Fruit fly (Drosophila melanogaster) whole organism, embryonic: ENCODE measurements around the gene bumpel.

ENCODE experiments used
- Awh ChIP-seq: fragments of 200-800 bp; sonication (Bioruptor generic); IDR thresholded peaks from 2 replicates; pipeline ENCODE4, ENCODE4 v1.3.6; 2022; ENCODE audit warnings: missing biosample characterization, missing genetic modification characterization
- BEAF-32 ChIP-seq: fragments of 200-800 bp; sonication (Bioruptor generic); optimal IDR thresholded peaks from 3 replicates; lab custom pipeline; 2017; ENCODE audit warnings: missing biosample characterization, missing genetic modification characterization, mild to moderate bottlenecking, moderate library complexity, missing genetic modification reagents
- CG11723 ChIP-seq: fragments of 200-800 bp; sonication (Bioruptor generic); optimal IDR thresholded peaks from 2 replicates; lab custom pipeline; 2017; ENCODE audit warnings: missing biosample characterization, mild to moderate bottlenecking, missing genetic modification characterization
- CG13424 ChIP-seq: fragments of 200-800 bp; sonication (Bioruptor generic); optimal IDR thresholded peaks from 2 replicates; lab custom pipeline; 2019; ENCODE audit warnings: missing biosample characterization, mild to moderate bottlenecking, missing genetic modification characterization, moderate library complexity
- CG13624 ChIP-seq: fragments of 200-800 bp; sonication (Bioruptor generic); optimal IDR thresholded peaks from 2 replicates; lab custom pipeline; 2016; ENCODE audit warnings: missing biosample characterization, missing genetic modification characterization
- CG13775 ChIP-seq: fragments of 200-800 bp; sonication (Bioruptor generic); optimal IDR thresholded peaks from 3 replicates; lab custom pipeline; 2017; ENCODE audit warnings: missing biosample characterization, mild to moderate bottlenecking, missing genetic modification characterization
- CG15514 ChIP-seq: fragments of 200-800 bp; sonication (Bioruptor generic); optimal IDR thresholded peaks from 3 replicates; lab custom pipeline; 2017; ENCODE audit warnings: missing biosample characterization, missing genetic modification characterization, mild to moderate bottlenecking, moderate library complexity, missing genetic modification reagents
- CG1603 ChIP-seq: fragments of 200-800 bp; sonication (Bioruptor generic); optimal IDR thresholded peaks from 2 replicates; lab custom pipeline; 2019; ENCODE audit warnings: missing biosample characterization, mild to moderate bottlenecking, missing genetic modification characterization, moderate library complexity
- CG16815 ChIP-seq: fragments of 200-800 bp; sonication (Bioruptor generic); optimal IDR thresholded peaks from 3 replicates; lab custom pipeline; 2017; ENCODE audit warnings: missing biosample characterization, mild to moderate bottlenecking, missing genetic modification characterization
- CG17328 ChIP-seq: fragments of 200-800 bp; sonication (Bioruptor generic); IDR thresholded peaks from 2 replicates; pipeline ENCODE4 v1.3.6; 2022; ENCODE audit warnings: missing biosample characterization, missing genetic modification characterization
- CG31388 ChIP-seq: fragments of 200-800 bp; sonication (Bioruptor generic); optimal IDR thresholded peaks from 2 replicates; lab custom pipeline; 2016; ENCODE audit warnings: missing biosample characterization, missing genetic modification characterization
- CG33557 ChIP-seq: fragments of 200-800 bp; sonication (Bioruptor generic); optimal IDR thresholded peaks from 2 replicates; lab custom pipeline; 2019; ENCODE audit warnings: missing biosample characterization, mild to moderate bottlenecking, missing genetic modification characterization, moderate library complexity
- CG5245 ChIP-seq: fragments of 200-800 bp; sonication (Bioruptor generic); optimal IDR thresholded peaks from 3 replicates; lab custom pipeline; 2016; ENCODE audit warnings: missing biosample characterization, missing genetic modification characterization
- CG8359 ChIP-seq: fragments of 200-800 bp; sonication (Bioruptor generic); optimal IDR thresholded peaks from 2 replicates; lab custom pipeline; 2017; ENCODE audit warnings: missing biosample characterization, mild to moderate bottlenecking, missing genetic modification characterization, borderline replicate concordance
- CG8924 ChIP-seq: fragments of 200-800 bp; optimal IDR thresholded peaks from 3 replicates; lab custom pipeline; 2019; ENCODE audit warnings: missing biosample characterization, mild to moderate bottlenecking, missing genetic modification characterization, moderate library complexity
- CG9437 ChIP-seq: fragments of 200-800 bp; sonication (Bioruptor generic); optimal IDR thresholded peaks from 2 replicates; lab custom pipeline; 2018; ENCODE audit warnings: missing biosample characterization, mild to moderate bottlenecking, missing genetic modification characterization
- D19B ChIP-seq: fragments of 200-800 bp; sonication (Bioruptor generic); optimal IDR thresholded peaks from 2 replicates; lab custom pipeline; 2017; ENCODE audit warnings: missing biosample characterization, mild to moderate bottlenecking, missing genetic modification characterization
- Dad ChIP-seq: fragments of 200-800 bp; sonication (Bioruptor generic); optimal IDR thresholded peaks from 3 replicates; lab custom pipeline; 2016; ENCODE audit warnings: missing biosample characterization, missing genetic modification characterization
- Dek ChIP-seq: fragments of 200-800 bp; sonication (Bioruptor generic); optimal IDR thresholded peaks from 3 replicates; lab custom pipeline; 2019; ENCODE audit warnings: missing biosample characterization, mild to moderate bottlenecking, missing genetic modification characterization, moderate library complexity
- E2f1 ChIP-seq: fragments of 200-800 bp; sonication (Bioruptor generic); IDR thresholded peaks from 2 replicates; pipeline ENCODE4 v1.3.6; 2022; ENCODE audit warnings: missing biosample characterization, missing genetic modification characterization
- Elba2 ChIP-seq: fragments of 200-800 bp; sonication (Bioruptor generic); optimal IDR thresholded peaks from 3 replicates; lab custom pipeline; 2016; ENCODE audit warnings: missing biosample characterization, missing genetic modification characterization
- HLH54F ChIP-seq: fragments of 200-800 bp; sonication (Bioruptor generic); optimal IDR thresholded peaks from 3 replicates; lab custom pipeline; 2016; ENCODE audit warnings: missing biosample characterization, missing genetic modification characterization
- HmgD ChIP-seq: fragments of 200-800 bp; sonication (Bioruptor generic); optimal IDR thresholded peaks from 3 replicates; lab custom pipeline; 2016; ENCODE audit warnings: missing biosample characterization, missing genetic modification characterization
- Hr3 ChIP-seq: fragments of 200-800 bp; sonication (Bioruptor generic); optimal IDR thresholded peaks from 3 replicates; lab custom pipeline; 2016; ENCODE audit warnings: missing biosample characterization, missing genetic modification characterization
- Hsf ChIP-seq: fragments of 200-800 bp; sonication (Bioruptor generic); optimal IDR thresholded peaks from 3 replicates; lab custom pipeline; 2016; ENCODE audit warnings: missing biosample characterization, missing genetic modification characterization
- NFAT ChIP-seq: fragments of 200-800 bp; sonication (Bioruptor generic); IDR thresholded peaks from 2 replicates; pipeline ENCODE4 v1.3.6; 2022; ENCODE audit warnings: missing biosample characterization, missing genetic modification characterization
- Oaz ChIP-seq: fragments of 200-800 bp; sonication (Bioruptor generic); IDR thresholded peaks from 2 replicates; pipeline ENCODE4 v1.3.6; 2022; ENCODE audit warnings: missing biosample characterization, missing genetic modification characterization
- Optix ChIP-seq: fragments of 200-800 bp; sonication (Bioruptor generic); IDR thresholded peaks from 3 replicates; pipeline ENCODE4 v1.3.6; 2022; ENCODE audit warnings: missing biosample characterization, missing genetic modification characterization
- Rfx ChIP-seq: fragments of 200-800 bp; sonication (Bioruptor generic); IDR thresholded peaks from 2 replicates; pipeline ENCODE4 v1.3.6; 2022; ENCODE audit warnings: missing biosample characterization, missing genetic modification characterization
- Spps ChIP-seq: fragments of 200-800 bp; sonication (Bioruptor generic); optimal IDR thresholded peaks from 2 replicates; lab custom pipeline; 2018; ENCODE audit warnings: missing biosample characterization, mild to moderate bottlenecking, missing genetic modification characterization
- Vsx1 ChIP-seq: fragments of 200-800 bp; sonication (Bioruptor generic); optimal IDR thresholded peaks from 2 replicates; lab custom pipeline; 2017; ENCODE audit warnings: missing biosample characterization, mild to moderate bottlenecking, missing genetic modification characterization, missing genetic modification reagents
- al ChIP-seq: fragments of 200-800 bp; sonication (Bioruptor generic); IDR thresholded peaks from 2 replicates; pipeline ENCODE4 v1.3.6; 2022; ENCODE audit warnings: missing biosample characterization, missing genetic modification characterization
- amos ChIP-seq: fragments of 200-800 bp; sonication (Bioruptor generic); IDR thresholded peaks from 2 replicates; pipeline ENCODE4 v1.3.6; 2022; ENCODE audit warnings: missing biosample characterization, missing genetic modification characterization; ENCODE audit not compliant: partially characterized antibody
- ato ChIP-seq: fragments of 200-800 bp; sonication (Bioruptor generic); IDR thresholded peaks from 2 replicates; pipeline ENCODE4 v1.3.6; 2022; ENCODE audit warnings: missing biosample characterization, missing genetic modification characterization; ENCODE audit not compliant: partially characterized antibody
- cad ChIP-seq: fragments of >200 bp; optimal IDR thresholded peaks from 2 replicates; lab custom pipeline; 2017; ENCODE audit warnings: missing biosample characterization, missing genetic modification characterization
- dm ChIP-seq: fragments of 200-800 bp; sonication (Bioruptor generic); optimal IDR thresholded peaks from 3 replicates; lab custom pipeline; 2016; ENCODE audit warnings: missing biosample characterization, missing genetic modification characterization
- dmrt11E ChIP-seq: fragments of 200-800 bp; sonication (Bioruptor generic); optimal IDR thresholded peaks from 3 replicates; lab custom pipeline; 2018; ENCODE audit warnings: missing biosample characterization, mild to moderate bottlenecking, missing genetic modification characterization, moderate library complexity
- gsb-n ChIP-seq: fragments of 200-800 bp; sonication (Bioruptor generic); optimal IDR thresholded peaks from 3 replicates; lab custom pipeline; 2018; ENCODE audit warnings: missing biosample characterization, mild to moderate bottlenecking, missing genetic modification characterization
- hbn ChIP-seq: fragments of 200-800 bp; sonication (Bioruptor generic); IDR thresholded peaks from 2 replicates; pipeline ENCODE4 v1.3.6; 2022; ENCODE audit warnings: missing biosample characterization, missing genetic modification characterization; ENCODE audit not compliant: partially characterized antibody
- jing ChIP-seq: fragments of 200-800 bp; sonication (Bioruptor generic); optimal IDR thresholded peaks from 2 replicates; lab custom pipeline; 2018; ENCODE audit warnings: missing biosample characterization, mild to moderate bottlenecking, missing genetic modification characterization
- ken ChIP-seq: fragments of 200-800 bp; sonication (Bioruptor generic); IDR thresholded peaks from 3 replicates; pipeline ENCODE4 v1.3.6; 2022; ENCODE audit warnings: missing biosample characterization, missing genetic modification characterization
- seq ChIP-seq: fragments of 200-800 bp; sonication (Bioruptor generic); IDR thresholded peaks from 2 replicates; pipeline ENCODE4 v1.3.6; 2022; ENCODE audit warnings: missing biosample characterization, missing genetic modification characterization
- slp2 ChIP-seq: fragments of 200-800 bp; sonication (Bioruptor generic); optimal IDR thresholded peaks from 2 replicates; lab custom pipeline; 2016; ENCODE audit warnings: missing biosample characterization, missing genetic modification characterization
- tin ChIP-seq: fragments of 200-800 bp; sonication (Bioruptor generic); optimal IDR thresholded peaks from 3 replicates; lab custom pipeline; 2016; ENCODE audit warnings: missing biosample characterization, missing genetic modification characterization
- trh ChIP-seq: fragments of 200-800 bp; sonication (Bioruptor generic); optimal IDR thresholded peaks from 2 replicates; lab custom pipeline; 2016; ENCODE audit warnings: missing biosample characterization, missing genetic modification characterization
- unc-4 ChIP-seq: fragments of 200-800 bp; sonication (Bioruptor generic); IDR thresholded peaks from 2 replicates; pipeline ENCODE4 v1.3.6; 2022; ENCODE audit warnings: missing biosample characterization, missing genetic modification characterization; ENCODE audit not compliant: partially characterized antibody
- usp ChIP-seq: fragments of >200 bp; optimal IDR thresholded peaks from 2 replicates; lab custom pipeline; 2017; ENCODE audit warnings: missing biosample characterization, missing genetic modification characterization
- vnd ChIP-seq: fragments of 200-800 bp; sonication (Bioruptor generic); IDR thresholded peaks from 3 replicates; pipeline ENCODE4 v1.3.6; 2022; ENCODE audit warnings: missing biosample characterization, missing genetic modification characterization; ENCODE audit not compliant: partially characterized antibody
- wdn ChIP-seq: fragments of 200-800 bp; sonication (Bioruptor generic); IDR thresholded peaks from 2 replicates; pipeline ENCODE4 v1.3.6; 2022; ENCODE audit warnings: missing biosample characterization, missing genetic modification characterization
- yki ChIP-seq: fragments of >200 bp; optimal IDR thresholded peaks from 3 replicates; lab custom pipeline; 2018
- zf30C ChIP-seq: fragments of 200-800 bp; sonication (Bioruptor generic); optimal IDR thresholded peaks from 3 replicates; lab custom pipeline; 2018; ENCODE audit warnings: missing biosample characterization, mild to moderate bottlenecking, missing genetic modification characterization

The bumpel gene

dm6 chr3R:11421643-11422122 lies 3.2 kb upstream of the bumpel start, which contains the start of the genes ninaG and Sptz (continued):
- TF ChIP-seq D19B (GFP tag; lab: Kevin White, UChicago) (peak; percentile 76), Hr3 (GFP tag; lab: Kevin White, UChicago) (peak; percentile 95), dmrt11E (tag; lab: Kevin White, UChicago) (peak; percentile 94), wdn (peak; percentile 83), CG8359 (GFP tag; lab: Kevin White, UChicago) (peak; percentile 56), CG11723 (peak; percentile 87), seq (GFP tag; lab: Robert Waterston, UW) (peak; percentile 86), zf30C (no peak), Optix (GFP tag; lab: Robert Waterston, UW) (peak; percentile 96), CG33557 (GFP tag; lab: Kevin White, UChicago) (peak; percentile 79), ken (GFP tag; lab: Robert Waterston, UW) (peak; percentile 96), HLH54F (GFP tag; lab: Kevin White, UChicago) (peak; percentile 97), CG13775 (GFP tag; lab: Kevin White, UChicago) (peak; percentile 94), CG13424 (tag; lab: Kevin White, UChicago) (peak; percentile 92), Awh (GFP tag; lab: Robert Waterston, UW) (peak; percentile 88), hbn (GFP tag; lab: Robert Waterston, UW) (peak; percentile 34; the same call in 1 of the 2 replicates), slp2 (peak; percentile 90), CG5245 (peak; percentile 89), CG16815 (peak; percentile 91), Dad (GFP tag; lab: Kevin White, UChicago) (peak; percentile 93), Oaz (GFP tag; lab: Robert Waterston, UW) (peak; percentile 84), dm (peak; percentile 88), CG17328 (GFP tag; lab: Robert Waterston, UW) (peak; percentile 93), CG9437 (GFP tag; lab: Kevin White, UChicago) (peak; percentile 73), Elba2 (GFP tag; lab: Kevin White, UChicago) (peak; percentile 80), BEAF-32 (peak; percentile 69), vnd (GFP tag; lab: Robert Waterston, UW) (0 out of 3 replicates have a peak, but pooled peaks have one; percentile 30), CG31388 (GFP tag; lab: Kevin White, UChicago) (peak; percentile 89), Hsf (GFP tag; lab: Kevin White, UChicago) (peak; percentile 97), tin (GFP tag; lab: Kevin White, UChicago) (peak; percentile 97), al (peak; percentile 94), CG15514 (GFP tag; lab: Kevin White, UChicago) (peak; percentile 93), trh (peak; percentile 90), ato (no peak), unc-4 (GFP tag; lab: Robert Waterston, UW) (peak; percentile 61; the same call in 1 of the 2 replicates), gsb-n (tag; lab: Kevin White, UChicago) (no peak), NFAT (GFP tag; lab: Robert Waterston, UW) (peak; percentile 88), jing (GFP tag; lab: Kevin White, UChicago) (peak; percentile 82), CG13624 (GFP tag; lab: Kevin White, UChicago) (peak; percentile 95), amos (GFP tag; lab: Robert Waterston, UW) (peak; percentile 40), CG8924 (tag; lab: Kevin White, UChicago) (peak; percentile 86), usp (GFP tag; lab: Kevin White, UChicago) (no peak), Vsx1 (GFP tag; lab: Kevin White, UChicago) (no peak), HmgD (GFP tag; lab: Kevin White, UChicago) (peak; percentile 86), CG1603 (peak; percentile 86), yki (lab: Kevin White, UChicago) (no peak), Rfx (GFP tag; lab: Robert Waterston, UW) (peak; percentile 98), E2f1 (GFP tag; lab: Robert Waterston, UW) (peak; percentile 94), Dek (tag; lab: Kevin White, UChicago) (peak; percentile 90), cad (GFP tag; lab: Kevin White, UChicago) (no peak), Spps (tag; lab: Kevin White, UChicago) (peak; percentile 87)
